Worm (Caenorhabditis elegans) whole organism, L4 larva: ENCODE data around the gene twk-12.
A peak's percentile ranks its signal among the peaks of the same experiment; 100 is the strongest.
"Not testable (repeated sequence)": the region's sequence is repeated elsewhere in the genome, so short reads cannot be mapped to it uniquely, and the experiment has no call there.

Source experiments
- F26F4.8 ChIP-seq: fragments of 200-800 bp; sonication (Bioruptor generic); conservative IDR thresholded peaks from 2 replicates; pipeline ENCODE4 v1.3.6; 2022; ENCODE audit warnings: missing genetic modification characterization, missing compliant biosample characterization
- F49E8.2 ChIP-seq: sonication (generic microtip); optimal IDR thresholded peaks from 2 replicates; lab custom pipeline; 2016; ENCODE audit warnings: missing compliant biosample characterization, mild to moderate bottlenecking, missing genetic modification characterization, borderline replicate concordance
- T20F7.1 ChIP-seq: fragments of 200-800 bp; sonication (Bioruptor generic); optimal IDR thresholded peaks from 2 replicates; lab custom pipeline; 2018; ENCODE audit warnings: mild to moderate bottlenecking, missing genetic modification characterization, missing compliant biosample characterization
- T26A8.4 ChIP-seq: fragments of 200-800 bp; sonication (Bioruptor generic); IDR thresholded peaks from 2 replicates; pipeline ENCODE4 v1.3.6; 2022; ENCODE audit warnings: missing genetic modification characterization, missing compliant biosample characterization
- Y48G9A.11 ChIP-seq: fragments of 200-800 bp; sonication (Bioruptor generic); IDR thresholded peaks from 2 replicates; pipeline ENCODE4 v1.3.6; 2022; ENCODE audit warnings: missing genetic modification reagents, missing genetic modification characterization, missing compliant biosample characterization
- aha-1 ChIP-seq: fragments of 150-350 bp; peaks from one replicate; lab custom pipeline; 2014; ENCODE audit warnings: missing biosample characterization, missing genetic modification characterization
- aly-2 ChIP-seq: sonication (generic microtip); optimal IDR thresholded peaks from 2 replicates; lab custom pipeline; 2018; ENCODE audit warnings: missing biosample characterization, missing genetic modification characterization
- attf-4 ChIP-seq: sonication (generic microtip); optimal IDR thresholded peaks from 3 replicates; lab custom pipeline; 2017; ENCODE audit warnings: missing biosample characterization, missing genetic modification characterization
- ceh-20 ChIP-seq: fragments of 200-800 bp; sonication (Bioruptor generic); IDR thresholded peaks from 2 replicates; pipeline ENCODE4 v1.3.6; 2022; ENCODE audit warnings: missing genetic modification reagents, missing genetic modification characterization, missing compliant biosample characterization
- ceh-44 ChIP-seq: fragments of 200-800 bp; sonication (Bioruptor generic); IDR thresholded peaks from 2 replicates; pipeline ENCODE4 v1.3.6; 2022; ENCODE audit warnings: missing genetic modification reagents, missing genetic modification characterization, missing compliant biosample characterization
- cey-2 ChIP-seq: sonication (generic microtip); optimal IDR thresholded peaks from 3 replicates; lab custom pipeline; 2017; ENCODE audit warnings: missing genetic modification characterization, mild to moderate bottlenecking, missing compliant biosample characterization, antibody characterized with exemption, borderline replicate concordance; ENCODE audit not compliant: insufficient read depth
- daf-8 ChIP-seq: fragments of 200-800 bp; sonication (Bioruptor generic); IDR thresholded peaks from 2 replicates; pipeline ENCODE4 v1.3.6; 2022; ENCODE audit warnings: missing genetic modification characterization, missing compliant biosample characterization
- dmd-6 ChIP-seq: fragments of 200-800 bp; sonication (Bioruptor generic); IDR thresholded peaks from 2 replicates; pipeline ENCODE4 v1.3.6; 2022; ENCODE audit warnings: missing genetic modification reagents, missing genetic modification characterization, missing compliant biosample characterization
- dmd-8 ChIP-seq: fragments of 200-800 bp; sonication (Bioruptor generic); IDR thresholded peaks from 2 replicates; pipeline ENCODE4 v1.3.6; 2022; ENCODE audit warnings: missing genetic modification characterization, missing compliant biosample characterization
- dmd-9 ChIP-seq: fragments of 200-800 bp; sonication (Bioruptor generic); IDR thresholded peaks from 2 replicates; pipeline ENCODE4 v1.3.6; 2022; ENCODE audit warnings: missing genetic modification reagents, missing genetic modification characterization, missing compliant biosample characterization
- jun-1 ChIP-seq: fragments of 150-350 bp; optimal IDR thresholded peaks from 2 replicates; lab custom pipeline; 2014; ENCODE audit warnings: missing biosample characterization, missing genetic modification reagents, missing genetic modification characterization
- lin-1 ChIP-seq: fragments of 200-800 bp; sonication (Bioruptor generic); IDR thresholded peaks from 2 replicates; pipeline ENCODE4 v1.3.6; 2022; ENCODE audit warnings: missing genetic modification reagents, missing genetic modification characterization, missing compliant biosample characterization
- lin-38 ChIP-seq: fragments of 200-800 bp; sonication (Bioruptor generic); IDR thresholded peaks from 2 replicates; pipeline ENCODE4 v1.3.6; 2022; ENCODE audit warnings: missing genetic modification reagents, missing genetic modification characterization, missing compliant biosample characterization
- lin-39 ChIP-seq: fragments of 150-350 bp; optimal IDR thresholded peaks from 2 replicates; lab custom pipeline; 2014; ENCODE audit warnings: missing biosample characterization, missing genetic modification reagents, missing genetic modification characterization
- mdl-1 ChIP-seq, 2 experiments: fragments of 150-350 bp in 1 of 2; sonication (generic microtip) in 1 of 2; optimal IDR thresholded peaks; 2 replicates each; lab custom pipeline; 2014 to 2017; ENCODE audit warnings: missing biosample characterization in 2 of 2, missing genetic modification characterization in 2 of 2
- nhr-28 ChIP-seq: fragments of 150-350 bp; optimal IDR thresholded peaks from 2 replicates; lab custom pipeline; 2014; ENCODE audit warnings: missing biosample characterization, missing genetic modification characterization
- nhr-77 ChIP-seq: fragments of 150-350 bp; optimal IDR thresholded peaks from 2 replicates; lab custom pipeline; 2014; ENCODE audit warnings: missing biosample characterization, missing genetic modification characterization
- pha-4 ChIP-seq, 2 experiments: fragments of 150-350 bp in 1 of 2; fragments of 200-800 bp in 1 of 2; sonication (Bioruptor generic) in 1 of 2; IDR thresholded peaks in 1 of 2; optimal IDR thresholded peaks in 1 of 2; 2 replicates each; pipeline versions ENCODE4 v1.3.6 to Lab custom; 2014 to 2022; ENCODE audit warnings: missing genetic modification characterization in 2 of 2, missing genetic modification reagents in 2 of 2, missing biosample characterization in 1 of 2, missing compliant biosample characterization in 1 of 2
- set-16 ChIP-seq: fragments of 200-800 bp; sonication (Bioruptor generic); IDR thresholded peaks from 2 replicates; pipeline ENCODE4 v1.3.6; 2022; ENCODE audit warnings: missing genetic modification reagents, missing genetic modification characterization, missing compliant biosample characterization
- snpc-4 ChIP-seq: fragments of 150-350 bp; optimal IDR thresholded peaks from 2 replicates; lab custom pipeline; 2014; ENCODE audit warnings: missing biosample characterization, missing genetic modification characterization
- spr-1 ChIP-seq: sonication (generic microtip); optimal IDR thresholded peaks from 2 replicates; lab custom pipeline; 2016; ENCODE audit warnings: mild to moderate bottlenecking, missing genetic modification characterization, missing compliant biosample characterization
- tag-97 ChIP-seq: fragments of 200-800 bp; sonication (Bioruptor generic); IDR thresholded peaks from 2 replicates; pipeline ENCODE4 v1.3.6; 2022; ENCODE audit warnings: missing genetic modification characterization, missing compliant biosample characterization
- tra-1 ChIP-seq: fragments of 200-800 bp; sonication (Bioruptor generic); IDR thresholded peaks from 2 replicates; pipeline ENCODE4 v1.3.6; 2022; ENCODE audit warnings: missing genetic modification reagents, missing genetic modification characterization, missing compliant biosample characterization
- unc-130 ChIP-seq: sonication (generic microtip); optimal IDR thresholded peaks from 2 replicates; lab custom pipeline; 2016; ENCODE audit warnings: missing genetic modification reagents, missing genetic modification characterization, missing compliant biosample characterization
- unc-39 ChIP-seq: sonication (generic microtip); optimal IDR thresholded peaks from 2 replicates; lab custom pipeline; 2017; ENCODE audit warnings: missing biosample characterization, missing genetic modification characterization
- unc-62 ChIP-seq, 3 experiments: fragments of 150-350 bp in 1 of 3; sonication (generic microtip); optimal IDR thresholded peaks in 2 of 3; peaks in 1 of 3; 1 replicate in 1 of 3; 2 replicates in 2 of 3; lab custom pipeline; 2014 to 2017; ENCODE audit warnings: missing biosample characterization in 3 of 3, missing genetic modification characterization in 3 of 3, missing genetic modification reagents in 3 of 3, missing genotype in 1 of 3
- zag-1 ChIP-seq: fragments of 150-350 bp; optimal IDR thresholded peaks from 2 replicates; lab custom pipeline; 2014; ENCODE audit warnings: missing biosample characterization, missing genetic modification characterization
- zfp-2 ChIP-seq: sonication (generic microtip); optimal IDR thresholded peaks from 2 replicates; lab custom pipeline; 2016; ENCODE audit warnings: mild to moderate bottlenecking, missing genetic modification characterization, missing compliant biosample characterization
- ztf-11 ChIP-seq: fragments of 150-350 bp; optimal IDR thresholded peaks from 2 replicates; lab custom pipeline; 2014; ENCODE audit warnings: missing biosample characterization, missing genetic modification characterization

The twk-12 gene

ce11 chrV:10667284-10667683 is at the start of gene twk-12:
Gene twk-12, plus strand, starts transcription at chrV:10667584.
- TF ChIP-seq dmd-9 (GFP tag; lab: Robert Waterston, UW) (no peak), unc-62 (GFP tag; optimal IDR thresholded peaks at IDR 0.05 in 1 of 2; lab: Kevin White, UChicago) (no peak), unc-62 (tag; optimal IDR thresholded peaks at IDR 0.05; lab: Kevin White, UChicago) (no peak), dmd-6 (no peak), aha-1 (no peak), T20F7.1 (GFP tag; lab: Kevin White, UChicago) (no peak), ceh-44 (no peak), nhr-77 (tag; lab: Kevin White, UChicago) (no peak), unc-130 (GFP tag; lab: Kevin White, UChicago) (no peak), snpc-4 (no peak), mdl-1 (tag; optimal IDR thresholded peaks at IDR 0.05; lab: Kevin White, UChicago) (no peak), zag-1 (tag; lab: Kevin White, UChicago) (no peak), F26F4.8 (GFP tag; lab: Robert Waterston, UW) (no peak), jun-1 (tag; lab: Kevin White, UChicago) (no peak), zfp-2 (no peak)

ce11 chrV:10630497-10630896 is 36.9 kb upstream of the twk-12 start:
- TF ChIP-seq aha-1, result peak; percentile 42
- no peak for TF ChIP-seq Y48G9A.11
- peak in 1 of 2 experiments; percentile 98 for TF ChIP-seq unc-62 (GFP tag; optimal IDR thresholded peaks at IDR 0.05 in 1 of 2; lab: Kevin White, UChicago)
- TF ChIP-seq unc-62 (tag; optimal IDR thresholded peaks at IDR 0.05; lab: Kevin White, UChicago), result no peak

ce11 chrV:10632758-10633157 is 34.6 kb upstream of the twk-12 start, which contains the start of gene mab-23:
Gene mab-23, plus strand, starts transcription at chrV:10633058.
- no peak for TF ChIP-seq T26A8.4
- no peak for TF ChIP-seq attf-4 (tag; lab: Kevin White, UChicago)
- TF ChIP-seq nhr-77 (tag; lab: Kevin White, UChicago), result no peak
- TF ChIP-seq ceh-20, result no peak
- no peak for TF ChIP-seq set-16
- TF ChIP-seq ztf-11 (tag; lab: Kevin White, UChicago), result no peak
- no peak for TF ChIP-seq lin-39 (tag; lab: Kevin White, UChicago)
- no peak for TF ChIP-seq lin-38 (GFP tag; lab: Robert Waterston, UW)
- no peak for TF ChIP-seq lin-1 (GFP tag; lab: Robert Waterston, UW)

ce11 chrV:10635722-10636121 is 31.7 kb upstream of the twk-12 start, which contains the start of gene kvs-2:
Gene kvs-2, plus strand, starts transcription at chrV:10636022.
- TF ChIP-seq tra-1, result no peak
- TF ChIP-seq dmd-8 (GFP tag; lab: Robert Waterston, UW), result no peak
- no peak for TF ChIP-seq spr-1 (tag; lab: Kevin White, UChicago)
- TF ChIP-seq daf-8, result no peak
- no peak for TF ChIP-seq unc-39 (tag; lab: Kevin White, UChicago)
- no peak for TF ChIP-seq F49E8.2 (tag; lab: Kevin White, UChicago)
- no peak for TF ChIP-seq unc-130 (GFP tag; lab: Kevin White, UChicago)
- no peak for TF ChIP-seq tag-97 (GFP tag; lab: Robert Waterston, UW)
- no peak for TF ChIP-seq aly-2 (tag; lab: Kevin White, UChicago)
- TF ChIP-seq nhr-28 (tag; lab: Kevin White, UChicago), result no peak
- no peak for TF ChIP-seq ceh-44
- no peak for TF ChIP-seq cey-2

- TF ChIP-seq F26F4.8 (GFP tag; lab: Robert Waterston, UW) (0 out of 2 replicates have a peak, but pooled peaks have one; percentile 33), pha-4 (GFP tag; IDR thresholded peaks at IDR 0.05; lab: Robert Waterston, UW) (peak; percentile 47; the same call in 1 of the 2 replicates)
- not testable (repeated sequence) for TF ChIP-seq pha-4 (tag; optimal IDR thresholded peaks at IDR 0.05; lab: Kevin White, UChicago)
These were observed 28.9 kb upstream of the twk-12 start for ce11 chrV:10638515-10638914.
